Worm (Caenorhabditis elegans) whole organism, L2 larva: ENCODE data around the gene pix-1.

Experiments used
- R02D3.7 ChIP-seq: fragments of 150-350 bp; optimal IDR thresholded peaks from 2 replicates; lab custom pipeline; 2014; ENCODE audit warnings: missing biosample characterization, missing genetic modification characterization
- ZK546.5 ChIP-seq: sonication (generic microtip); optimal IDR thresholded peaks from 2 replicates; lab custom pipeline; 2017; ENCODE audit warnings: missing biosample characterization, missing genetic modification characterization
- elt-1 ChIP-seq: fragments of 150-350 bp; optimal IDR thresholded peaks from 2 replicates; lab custom pipeline; 2014; ENCODE audit warnings: missing biosample characterization, missing genetic modification characterization
- lin-39 ChIP-seq: fragments of 150-350 bp; optimal IDR thresholded peaks from 2 replicates; lab custom pipeline; 2014; ENCODE audit warnings: missing biosample characterization, missing genetic modification reagents, missing genetic modification characterization
- nhr-10 ChIP-seq: sonication (generic microtip); optimal IDR thresholded peaks from 2 replicates; lab custom pipeline; 2017; ENCODE audit warnings: missing biosample characterization, missing genetic modification characterization
- nhr-25 ChIP-seq: fragments of 150-350 bp; sonication (generic microtip); optimal IDR thresholded peaks from 3 replicates; lab custom pipeline; 2014; ENCODE audit warnings: missing biosample characterization, missing genetic modification characterization

DNA sequence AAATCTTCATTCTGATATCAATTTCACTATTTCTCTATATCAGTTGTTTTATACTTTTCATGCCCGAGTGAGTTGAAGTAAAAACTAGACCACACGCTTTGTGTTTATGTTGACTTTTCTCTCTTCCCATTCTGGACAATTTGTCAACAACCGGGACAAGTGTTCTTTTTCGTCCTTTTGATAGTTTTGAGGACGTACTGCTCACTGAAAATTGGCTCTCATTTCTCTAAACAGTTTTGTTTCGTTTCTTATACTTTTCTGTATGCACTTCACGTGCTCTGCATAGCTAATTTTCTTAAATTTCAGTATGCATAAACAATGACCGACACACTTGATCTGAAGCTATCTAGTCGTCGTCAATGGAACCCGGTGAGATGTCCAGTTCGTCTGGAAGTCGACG lies 39.4 kb upstream of the pix-1 start, which contains the start of gene adm-2:
- TF ChIP-seq ZK546.5 (tag; lab: Kevin White, UChicago) (no peak), R02D3.7 (tag; lab: Kevin White, UChicago) (no peak), nhr-10 (tag; lab: Kevin White, UChicago) (no peak), elt-1 (tag; lab: Kevin White, UChicago) (no peak), nhr-25 (tag; lab: Kevin White, UChicago) (no peak), lin-39 (tag; lab: Kevin White, UChicago) (no peak)
